Fruit fly (Drosophila melanogaster) S2 (cell line): ENCODE results near the gene CG5386.

Experiments
- CG8478 ChIP-seq: fragments of >200 bp; optimal IDR thresholded peaks from 2 replicates; lab custom pipeline; 2018
- CTCF ChIP-seq, 2 experiments: fragments of >200 bp; optimal IDR thresholded peaks; 2 replicates each; lab custom pipeline; 2018

DNA sequence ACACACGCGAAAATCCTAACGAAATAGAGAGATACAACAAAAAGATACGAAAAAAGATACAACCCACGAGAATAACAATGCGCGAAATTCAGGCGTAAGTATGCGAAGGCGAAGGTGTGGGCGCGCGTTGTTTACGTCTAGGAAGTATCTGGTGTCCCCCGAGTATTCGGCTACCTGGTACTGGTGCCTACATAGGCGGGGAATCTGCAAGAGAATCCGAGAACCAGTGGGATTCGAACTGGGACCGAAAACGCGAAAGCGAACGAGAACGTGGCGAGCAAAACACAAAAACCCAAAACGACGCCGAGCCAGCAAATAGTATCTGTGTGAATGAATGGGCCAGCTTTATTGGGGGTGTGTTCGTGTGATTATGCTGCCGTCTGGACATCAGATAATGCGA is 48.1 kb upstream of the CG5386 start:
- TF ChIP-seq CG8478 (lab: Kevin White, UChicago) (no peak), CTCF (optimal IDR thresholded peaks at IDR 0.05; lab: Kevin White, UChicago) (no peak)
